Fruit fly (Drosophila melanogaster) whole organism, wandering third instar larva: ENCODE results near the gene Claspin.

Experiments used
- Abd-B ChIP-seq: fragments of >200 bp; optimal IDR thresholded peaks from 2 replicates; lab custom pipeline; 2017; ENCODE audit warnings: missing biosample characterization, missing genetic modification characterization
- CG9705 ChIP-seq: fragments of 200-800 bp; sonication (Bioruptor generic); optimal IDR thresholded peaks from 2 replicates; lab custom pipeline; 2018; ENCODE audit warnings: missing biosample characterization, mild to moderate bottlenecking, missing genetic modification characterization
- Dfd ChIP-seq: fragments of >200 bp; optimal IDR thresholded peaks from 2 replicates; lab custom pipeline; 2017; ENCODE audit warnings: missing biosample characterization, missing genetic modification characterization
- HLH106 ChIP-seq: fragments of 200-800 bp; optimal IDR thresholded peaks from 3 replicates; lab custom pipeline; 2019; ENCODE audit warnings: missing biosample characterization, mild to moderate bottlenecking, missing genetic modification characterization, moderate library complexity
- Hr83 ChIP-seq: fragments of 200-300 bp; sonication (Bioruptor generic); optimal IDR thresholded peaks from 2 replicates; lab custom pipeline; 2016; ENCODE audit warnings: missing biosample characterization, mild to moderate bottlenecking, missing genetic modification characterization, moderate library complexity; ENCODE audit not compliant: poor library complexity, severe bottlenecking
- Mio ChIP-seq: sonication (Bioruptor generic); optimal IDR thresholded peaks from 2 replicates; lab custom pipeline; 2016; ENCODE audit warnings: missing biosample characterization, missing genetic modification characterization
- br ChIP-seq: fragments of 200-800 bp; sonication (Bioruptor generic); optimal IDR thresholded peaks from 2 replicates; lab custom pipeline; 2016; ENCODE audit warnings: missing biosample characterization, missing genetic modification characterization
- ey ChIP-seq: fragments of 200-800 bp; sonication (Bioruptor generic); optimal IDR thresholded peaks from 2 replicates; lab custom pipeline; 2016; ENCODE audit warnings: missing biosample characterization, missing genetic modification characterization
- h ChIP-seq: fragments of 200-800 bp; sonication (Bioruptor generic); optimal IDR thresholded peaks from 3 replicates; lab custom pipeline; 2016; ENCODE audit warnings: missing biosample characterization, mild to moderate bottlenecking, missing genetic modification characterization
- jim ChIP-seq: fragments of 175-275, 200-325 bp; sonication (Bioruptor generic); optimal IDR thresholded peaks from 2 replicates; lab custom pipeline; 2016; ENCODE audit warnings: missing biosample characterization, mild to moderate bottlenecking, missing genetic modification characterization
- pan ChIP-seq: fragments of >200 bp; optimal IDR thresholded peaks from 2 replicates; lab custom pipeline; 2017
- psq ChIP-seq: fragments of 200-800 bp; sonication (Bioruptor generic); optimal IDR thresholded peaks from 3 replicates; lab custom pipeline; 2017; ENCODE audit warnings: missing biosample characterization, mild to moderate bottlenecking, missing genetic modification characterization, moderate library complexity
- sage ChIP-seq: fragments of 200-800 bp; sonication (Bioruptor generic); optimal IDR thresholded peaks from 2 replicates; lab custom pipeline; 2016; ENCODE audit warnings: missing biosample characterization, mild to moderate bottlenecking, missing genetic modification characterization

DNA sequence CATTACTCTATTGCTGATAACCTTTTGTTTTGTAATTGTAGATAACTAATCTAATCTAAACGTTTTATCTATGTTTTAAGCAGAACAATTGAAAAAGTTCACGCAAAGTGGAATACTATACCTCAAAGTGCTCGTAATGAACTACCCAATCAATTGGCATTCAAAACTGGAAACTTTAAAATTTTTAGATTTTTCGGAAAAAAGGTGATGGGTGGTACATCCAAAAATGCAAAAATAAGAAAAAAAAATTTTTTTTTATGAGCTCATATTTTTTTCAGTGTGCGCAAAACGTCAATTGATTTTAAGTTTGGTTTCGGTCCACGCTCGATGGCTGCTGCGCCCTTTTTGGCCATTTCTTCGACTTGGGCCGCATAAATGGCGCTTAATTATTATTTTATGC is 2.7 kb upstream of the Claspin start:
- no peak for TF ChIP-seq sage
- TF ChIP-seq psq (GFP tag; lab: Kevin White, UChicago): no peak
- no peak for TF ChIP-seq Dfd
- TF ChIP-seq Hr83 (GFP tag; lab: Kevin White, UChicago): no peak
- no peak for TF ChIP-seq HLH106 (tag; lab: Kevin White, UChicago)
- no peak for TF ChIP-seq Mio (GFP tag; lab: Kevin White, UChicago)
- no peak for TF ChIP-seq CG9705 (GFP tag; lab: Kevin White, UChicago)
- no peak for TF ChIP-seq h (GFP tag; lab: Kevin White, UChicago)
- no peak for TF ChIP-seq jim (GFP tag; lab: Kevin White, UChicago)
- no peak for TF ChIP-seq br (GFP tag; lab: Kevin White, UChicago)
- no peak for TF ChIP-seq Abd-B (GFP tag; lab: Kevin White, UChicago)
- no peak for TF ChIP-seq ey (GFP tag; lab: Kevin White, UChicago)
- no peak for TF ChIP-seq pan (lab: Kevin White, UChicago)
